Worm (Caenorhabditis elegans) whole organism, L4 larva: ENCODE measurements around the gene ints-5.

Experiments used
- D1046.2 ChIP-seq: fragments of 200-800 bp; sonication (Bioruptor generic); IDR thresholded peaks from 2 replicates; pipeline ENCODE4 v1.3.6; 2022; ENCODE audit warnings: missing genetic modification characterization, missing compliant biosample characterization
- F37D6.2 ChIP-seq: sonication (generic microtip); optimal IDR thresholded peaks from 2 replicates; lab custom pipeline; 2016; ENCODE audit warnings: mild to moderate bottlenecking, missing genetic modification characterization, missing compliant biosample characterization
- F44E2.7 ChIP-seq: fragments of 200-800 bp; sonication (Bioruptor generic); IDR thresholded peaks from 2 replicates; pipeline ENCODE4 v2.1.2; 2022; ENCODE audit warnings: missing genetic modification characterization, missing compliant biosample characterization
- Y5F2A.4 ChIP-seq: fragments of 200-800 bp; sonication (Bioruptor generic); optimal IDR thresholded peaks from 2 replicates; lab custom pipeline; 2018; ENCODE audit warnings: mild to moderate bottlenecking, missing genetic modification characterization, missing compliant biosample characterization
- Y75B8A.6 ChIP-seq: fragments of 200-800 bp; sonication (Bioruptor generic); IDR thresholded peaks from 2 replicates; pipeline ENCODE4 v1.3.6; 2022; ENCODE audit warnings: missing genetic modification reagents, missing genetic modification characterization, missing compliant biosample characterization
- ceh-20 ChIP-seq: fragments of 200-800 bp; sonication (Bioruptor generic); IDR thresholded peaks from 2 replicates; pipeline ENCODE4 v1.3.6; 2022; ENCODE audit warnings: missing genetic modification reagents, missing genetic modification characterization, missing compliant biosample characterization
- ceh-28 ChIP-seq: fragments of 150-350 bp; optimal IDR thresholded peaks from 2 replicates; lab custom pipeline; 2014; ENCODE audit warnings: missing biosample characterization, missing genetic modification reagents, missing genetic modification characterization
- ceh-62 ChIP-seq: sonication (generic microtip); optimal IDR thresholded peaks from 2 replicates; lab custom pipeline; 2017; ENCODE audit warnings: missing biosample characterization, missing genetic modification characterization
- daf-16 ChIP-seq, 3 experiments: sonication (generic microtip); optimal IDR thresholded peaks; 2 replicates each; lab custom pipeline; 2016 to 2017; ENCODE audit warnings: missing genetic modification characterization in 3 of 3, missing genetic modification reagents in 3 of 3, mild to moderate bottlenecking in 2 of 3, missing compliant biosample characterization in 2 of 3, missing biosample characterization in 1 of 3, moderate library complexity in 1 of 3
- dmd-6 ChIP-seq: fragments of 200-800 bp; sonication (Bioruptor generic); IDR thresholded peaks from 2 replicates; pipeline ENCODE4 v1.3.6; 2022; ENCODE audit warnings: missing genetic modification reagents, missing genetic modification characterization, missing compliant biosample characterization
- duxl-1 ChIP-seq: sonication (generic microtip); optimal IDR thresholded peaks from 2 replicates; lab custom pipeline; 2016; ENCODE audit warnings: mild to moderate bottlenecking, missing genetic modification characterization, moderate library complexity, missing compliant biosample characterization; ENCODE audit not compliant: poor library complexity
- dve-1 ChIP-seq: sonication (generic microtip); optimal IDR thresholded peaks from 2 replicates; lab custom pipeline; 2017; ENCODE audit warnings: antibody characterized with exemption, mild to moderate bottlenecking, missing genetic modification characterization, missing compliant biosample characterization; ENCODE audit not compliant: insufficient read depth
- egl-43 ChIP-seq: fragments of 200-800 bp; sonication (Bioruptor generic); IDR thresholded peaks from 2 replicates; pipeline ENCODE4 v1.3.6; 2022; ENCODE audit warnings: missing genetic modification reagents, missing genetic modification characterization, missing compliant biosample characterization
- gei-8 ChIP-seq: fragments of 200-800 bp; sonication (Bioruptor generic); optimal IDR thresholded peaks from 2 replicates; lab custom pipeline; 2018; ENCODE audit warnings: mild to moderate bottlenecking, missing genetic modification characterization, missing compliant biosample characterization
- hif-1 ChIP-seq, 2 experiments: sonication (generic microtip); optimal IDR thresholded peaks; 2 replicates each; lab custom pipeline; 2016 to 2017; ENCODE audit warnings: missing compliant biosample characterization in 2 of 2, missing genetic modification characterization in 2 of 2, missing genetic modification reagents in 2 of 2, missing genotype in 2 of 2, mild to moderate bottlenecking in 1 of 2
- hlh-11 ChIP-seq: fragments of 200-800 bp; sonication (Bioruptor generic); optimal IDR thresholded peaks from 2 replicates; lab custom pipeline; 2018; ENCODE audit warnings: mild to moderate bottlenecking, missing genetic modification characterization, missing compliant biosample characterization
- hlh-30 ChIP-seq: sonication (generic microtip); optimal IDR thresholded peaks from 2 replicates; lab custom pipeline; 2017; ENCODE audit warnings: antibody characterized with exemption, mild to moderate bottlenecking, missing genetic modification characterization, missing compliant biosample characterization; ENCODE audit not compliant: insufficient read depth
- hmg-1.1 ChIP-seq: fragments of 200-800 bp; sonication (Bioruptor generic); IDR thresholded peaks from 2 replicates; pipeline ENCODE4 v1.3.6; 2022; ENCODE audit warnings: missing genetic modification reagents, missing genetic modification characterization, missing compliant biosample characterization
- jun-1 ChIP-seq: fragments of 150-350 bp; optimal IDR thresholded peaks from 2 replicates; lab custom pipeline; 2014; ENCODE audit warnings: missing biosample characterization, missing genetic modification reagents, missing genetic modification characterization
- lin-29 ChIP-seq: fragments of 200-800 bp; sonication (Bioruptor generic); IDR thresholded peaks from 2 replicates; pipeline ENCODE4 v1.3.6; 2022; ENCODE audit warnings: missing genetic modification reagents, missing genetic modification characterization, missing compliant biosample characterization
- lir-3 ChIP-seq: sonication (generic microtip); optimal IDR thresholded peaks from 2 replicates; lab custom pipeline; 2016; ENCODE audit warnings: mild to moderate bottlenecking, missing genetic modification characterization, missing compliant biosample characterization
- madf-9 ChIP-seq: fragments of 200-800 bp; sonication (Bioruptor generic); conservative IDR thresholded peaks from 2 replicates; pipeline ENCODE4 v1.3.6; 2022; ENCODE audit warnings: missing genetic modification reagents, missing genetic modification characterization, missing compliant biosample characterization
- mdl-1 ChIP-seq, 2 experiments: fragments of 150-350 bp in 1 of 2; sonication (generic microtip) in 1 of 2; optimal IDR thresholded peaks; 2 replicates each; lab custom pipeline; 2014 to 2017; ENCODE audit warnings: missing biosample characterization in 2 of 2, missing genetic modification characterization in 2 of 2
- mdt-29 ChIP-seq: fragments of 200-800 bp; sonication (Bioruptor generic); IDR thresholded peaks from 2 replicates; pipeline ENCODE4 v1.3.6; 2022; ENCODE audit warnings: missing genetic modification reagents, missing genetic modification characterization, missing compliant biosample characterization
- mxl-2 ChIP-seq: fragments of 200-800 bp; sonication (Bioruptor generic); conservative IDR thresholded peaks from 2 replicates; pipeline ENCODE4 v1.3.6; 2022; ENCODE audit warnings: missing genetic modification reagents, missing genetic modification characterization, missing compliant biosample characterization
- nhr-10 ChIP-seq: fragments of 150-350 bp; optimal IDR thresholded peaks from 2 replicates; lab custom pipeline; 2014; ENCODE audit warnings: missing biosample characterization, missing genetic modification characterization
- nhr-102 ChIP-seq: sonication (generic microtip); optimal IDR thresholded peaks from 2 replicates; lab custom pipeline; 2016; ENCODE audit warnings: mild to moderate bottlenecking, missing genetic modification characterization, moderate library complexity, missing compliant biosample characterization
- nhr-28 ChIP-seq: fragments of 150-350 bp; optimal IDR thresholded peaks from 2 replicates; lab custom pipeline; 2014; ENCODE audit warnings: missing biosample characterization, missing genetic modification characterization
- nhr-76 ChIP-seq: fragments of 150-350 bp; optimal IDR thresholded peaks from 2 replicates; lab custom pipeline; 2014; ENCODE audit warnings: missing biosample characterization, missing genetic modification characterization
- nhr-77 ChIP-seq: fragments of 150-350 bp; optimal IDR thresholded peaks from 2 replicates; lab custom pipeline; 2014; ENCODE audit warnings: missing biosample characterization, missing genetic modification characterization
- php-3 ChIP-seq: fragments of 200-800 bp; sonication (Bioruptor generic); IDR thresholded peaks from 2 replicates; pipeline ENCODE4 v1.3.6; 2022; ENCODE audit warnings: missing genetic modification reagents, missing genetic modification characterization, missing compliant biosample characterization
- pqm-1 ChIP-seq: sonication (generic microtip); optimal IDR thresholded peaks from 2 replicates; lab custom pipeline; 2017; ENCODE audit warnings: missing biosample characterization, missing genetic modification characterization
- rbr-2 ChIP-seq: sonication (generic microtip); optimal IDR thresholded peaks from 2 replicates; lab custom pipeline; 2016; ENCODE audit warnings: missing genotype, missing genetic modification characterization, missing compliant biosample characterization
- saeg-2 ChIP-seq: fragments of 200-800 bp; sonication (Bioruptor generic); IDR thresholded peaks from 2 replicates; pipeline ENCODE4 v1.3.6; 2022; ENCODE audit warnings: missing genetic modification reagents, missing genetic modification characterization, missing compliant biosample characterization
- sdz-12 ChIP-seq: fragments of 200-800 bp; sonication (Bioruptor generic); optimal IDR thresholded peaks from 2 replicates; lab custom pipeline; 2018; ENCODE audit warnings: mild to moderate bottlenecking, missing genetic modification characterization, missing compliant biosample characterization
- set-16 ChIP-seq: fragments of 200-800 bp; sonication (Bioruptor generic); IDR thresholded peaks from 2 replicates; pipeline ENCODE4 v1.3.6; 2022; ENCODE audit warnings: missing genetic modification reagents, missing genetic modification characterization, missing compliant biosample characterization
- snpc-1.2 ChIP-seq: fragments of 200-800 bp; sonication (Bioruptor generic); IDR thresholded peaks from 2 replicates; pipeline ENCODE4 v1.3.6; 2022; ENCODE audit warnings: missing genetic modification reagents, missing genetic modification characterization, missing compliant biosample characterization
- spr-1 ChIP-seq: sonication (generic microtip); optimal IDR thresholded peaks from 2 replicates; lab custom pipeline; 2016; ENCODE audit warnings: mild to moderate bottlenecking, missing genetic modification characterization, missing compliant biosample characterization
- spr-3 ChIP-seq: fragments of 200-800 bp; sonication (Bioruptor generic); optimal IDR thresholded peaks from 2 replicates; lab custom pipeline; 2018; ENCODE audit warnings: mild to moderate bottlenecking, missing genetic modification characterization, missing compliant biosample characterization
- tra-1 ChIP-seq: fragments of 200-800 bp; sonication (Bioruptor generic); IDR thresholded peaks from 2 replicates; pipeline ENCODE4 v1.3.6; 2022; ENCODE audit warnings: missing genetic modification reagents, missing genetic modification characterization, missing compliant biosample characterization
- unc-39 ChIP-seq: sonication (generic microtip); optimal IDR thresholded peaks from 2 replicates; lab custom pipeline; 2017; ENCODE audit warnings: missing biosample characterization, missing genetic modification characterization
- unc-62 ChIP-seq, 3 experiments: fragments of 150-350 bp in 1 of 3; sonication (generic microtip); optimal IDR thresholded peaks in 2 of 3; peaks in 1 of 3; 1 replicate in 1 of 3; 2 replicates in 2 of 3; lab custom pipeline; 2014 to 2017; ENCODE audit warnings: missing biosample characterization in 3 of 3, missing genetic modification characterization in 3 of 3, missing genetic modification reagents in 3 of 3, missing genotype in 1 of 3
- zag-1 ChIP-seq: fragments of 150-350 bp; optimal IDR thresholded peaks from 2 replicates; lab custom pipeline; 2014; ENCODE audit warnings: missing biosample characterization, missing genetic modification characterization
- zfp-2 ChIP-seq: sonication (generic microtip); optimal IDR thresholded peaks from 2 replicates; lab custom pipeline; 2016; ENCODE audit warnings: mild to moderate bottlenecking, missing genetic modification characterization, missing compliant biosample characterization
- zip-2 ChIP-seq: fragments of 150-350 bp; optimal IDR thresholded peaks from 2 replicates; lab custom pipeline; 2014; ENCODE audit warnings: missing biosample characterization, missing genetic modification characterization
- ztf-7 ChIP-seq: fragments of 150-350 bp; optimal IDR thresholded peaks from 2 replicates; lab custom pipeline; 2014; ENCODE audit warnings: missing biosample characterization, missing genetic modification characterization

The ints-5 gene

DNA sequence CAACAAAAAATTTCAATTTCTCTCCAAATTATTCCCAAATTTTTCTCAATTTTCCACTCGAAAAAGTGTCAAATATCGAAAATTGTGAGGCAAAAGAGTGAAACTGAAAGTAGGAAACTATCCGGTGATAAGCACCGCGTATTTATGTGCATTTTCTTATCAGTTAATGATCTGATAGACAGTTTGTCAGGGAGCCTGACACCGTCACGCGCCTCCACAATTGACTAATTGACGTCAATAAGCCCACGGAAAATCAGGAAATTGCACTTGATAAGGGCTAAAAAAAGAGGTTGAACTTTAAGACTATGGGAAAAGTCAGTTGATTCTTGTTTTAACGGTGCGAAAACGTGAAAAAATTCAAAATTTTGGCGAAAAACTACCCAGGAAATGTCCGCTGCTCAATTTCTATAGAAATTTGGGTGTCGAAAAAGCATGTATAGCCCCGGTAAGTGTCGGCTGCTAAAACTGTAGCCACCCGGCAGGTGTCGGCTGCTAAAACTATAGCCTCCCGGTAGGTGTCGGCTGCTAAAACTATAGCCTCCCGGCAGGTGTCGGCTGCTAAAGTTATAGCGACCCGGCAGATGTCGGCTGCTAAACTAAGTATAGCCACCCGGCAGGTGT lies 43.8 kb downstream of the ints-5 start (continued):
- TF ChIP-seq spr-3 (no peak), php-3 (GFP tag; lab: Robert Waterston, UW) (peak; percentile 69; the same call in 1 of the 2 replicates), F44E2.7 (GFP tag; lab: Robert Waterston, UW) (no peak), jun-1 (tag; lab: Kevin White, UChicago) (no peak), zip-2 (tag; lab: Kevin White, UChicago) (no peak), ceh-62 (tag; lab: Kevin White, UChicago) (no peak), duxl-1 (no peak), lir-3 (tag; lab: Kevin White, UChicago) (no peak), nhr-28 (tag; lab: Kevin White, UChicago) (peak; percentile 72), hif-1 (tag; optimal IDR thresholded peaks at IDR 0.05; lab: Kevin White, UChicago) (peak in 1 of 2 experiments; percentile 57), tra-1 (peak; percentile 66; the same call in 1 of the 2 replicates), lin-29 (GFP tag; lab: Robert Waterston, UW) (no peak), dve-1 (tag; lab: Kevin White, UChicago) (peak; percentile 92), rbr-2 (tag; lab: Kevin White, UChicago) (no peak), F37D6.2 (tag; lab: Kevin White, UChicago) (no peak), nhr-10 (tag; lab: Kevin White, UChicago) (peak; percentile 66), pqm-1 (tag; lab: Kevin White, UChicago) (peak; percentile 66), zag-1 (no peak), daf-16 (GFP tag; optimal IDR thresholded peaks at IDR 0.05; lab: Kevin White, UChicago) (peak in 1 of 2 experiments; percentile 72), daf-16 (tag; optimal IDR thresholded peaks at IDR 0.05; lab: Kevin White, UChicago) (peak; percentile 98), set-16 (GFP tag; lab: Robert Waterston, UW) (0 out of 2 replicates have a peak, but pooled peaks have one; percentile 34), spr-1 (no peak), saeg-2 (GFP tag; lab: Robert Waterston, UW) (no peak), nhr-76 (no peak), sdz-12 (GFP tag; lab: Kevin White, UChicago) (no peak), ztf-7 (tag; lab: Kevin White, UChicago) (no peak)

- TF ChIP-seq hlh-30 (peak; percentile 13), unc-62 (GFP tag; optimal IDR thresholded peaks at IDR 0.05 in 1 of 2; lab: Kevin White, UChicago) (peak in 1 of 2 experiments; percentile 77), unc-62 (tag; optimal IDR thresholded peaks at IDR 0.05; lab: Kevin White, UChicago) (no peak), hlh-11 (tag; lab: Kevin White, UChicago) (peak; percentile 63), daf-16 (GFP tag; optimal IDR thresholded peaks at IDR 0.05; lab: Kevin White, UChicago) (no peak), daf-16 (tag; optimal IDR thresholded peaks at IDR 0.05; lab: Kevin White, UChicago) (peak; percentile 77), egl-43 (GFP tag; lab: Robert Waterston, UW) (no peak), hmg-1.1 (GFP tag; lab: Robert Waterston, UW) (0 out of 2 replicates have a peak, but pooled peaks have one; percentile 9), dve-1 (tag; lab: Kevin White, UChicago) (peak; percentile 77), nhr-102 (tag; lab: Kevin White, UChicago) (peak; percentile 3), madf-9 (no peak)
Measured at ce11 chrV:18578306-18578705, 44.6 kb downstream of the ints-5 start.

ce11 chrV:18579684-18580083 lies 45.9 kb downstream of the ints-5 start, which contains the start of gene Y51A2D.13:
Gene Y51A2D.13, minus strand, starts transcription at chrV:18579784.
- TF ChIP-seq set-16 (GFP tag; lab: Robert Waterston, UW) = no peak
- no peak for TF ChIP-seq Y5F2A.4
- TF ChIP-seq ceh-20 (GFP tag; lab: Robert Waterston, UW) = no peak
- no peak for TF ChIP-seq snpc-1.2 (GFP tag; lab: Robert Waterston, UW)
- TF ChIP-seq mdt-29 = no peak
- TF ChIP-seq unc-39 (tag; lab: Kevin White, UChicago) = no peak
- TF ChIP-seq jun-1 (tag; lab: Kevin White, UChicago) = no peak
- no peak for TF ChIP-seq D1046.2 (GFP tag; lab: Robert Waterston, UW)
- no peak for TF ChIP-seq nhr-77 (tag; lab: Kevin White, UChicago)
- TF ChIP-seq zfp-2 (tag; lab: Kevin White, UChicago) = no peak
- TF ChIP-seq Y75B8A.6 (GFP tag; lab: Robert Waterston, UW) = no peak
- TF ChIP-seq dmd-6 (GFP tag; lab: Robert Waterston, UW) = no peak
- no peak for TF ChIP-seq mxl-2 (GFP tag; lab: Robert Waterston, UW)
- no peak for TF ChIP-seq ceh-28
- no peak for TF ChIP-seq gei-8 (GFP tag; lab: Kevin White, UChicago)
- no peak for TF ChIP-seq mdl-1 (tag; optimal IDR thresholded peaks at IDR 0.05; lab: Kevin White, UChicago)
